Worm (Caenorhabditis elegans): ENCODE results near the gene tbx-38.
"Not testable (repeated sequence)": the region's sequence is repeated elsewhere in the genome, so short reads cannot be mapped to it uniquely, and the experiment has no call there.

Gene tbx-38

ce11 chrIII:11774508-11775000 lies 11.3 kb downstream of the tbx-38 start, which contains the start of gene immp-1 (continued):
- TF ChIP-seq xbp-1 (tag; optimal IDR thresholded peaks at IDR 0.05) (peak; percentile 75), nhr-76 (tag; optimal IDR thresholded peaks at IDR 0.05) (no peak), blmp-1 (tag; optimal IDR thresholded peaks at IDR 0.05) (peak; percentile 98), unc-98 (GFP tag; IDR thresholded peaks at IDR 0.05) (no peak), nhr-11 (tag; optimal IDR thresholded peaks at IDR 0.05) (no peak), zag-1 (tag; optimal IDR thresholded peaks at IDR 0.05) (no peak), ztf-11 (tag; optimal IDR thresholded peaks at IDR 0.05) (no peak), pax-3 (tag; optimal IDR thresholded peaks at IDR 0.05) (no peak), dpl-1 (GFP tag; optimal IDR thresholded peaks at IDR 0.05) (peak; percentile 55 to 72 (median 69)), elt-3 (tag; optimal IDR thresholded peaks at IDR 0.05) (peak in 2 of 6 experiments; percentile 25 to 29), hlh-4 (tag; optimal IDR thresholded peaks at IDR 0.05) (no peak), elt-2 (tag; optimal IDR thresholded peaks at IDR 0.05) (no peak), swsn-7 (tag; optimal IDR thresholded peaks at IDR 0.05) (no peak), nhr-12 (tag; optimal IDR thresholded peaks at IDR 0.05) (no peak), fos-1 (tag; optimal IDR thresholded peaks at IDR 0.05) (no peak), unc-86 (tag; optimal IDR thresholded peaks at IDR 0.05) (no peak), unc-30 (tag; optimal IDR thresholded peaks at IDR 0.05) (no peak), fkh-10 (GFP tag; optimal IDR thresholded peaks at IDR 0.05) (no peak), nhr-237 (tag; optimal IDR thresholded peaks at IDR 0.05) (no peak), C16A3.4 (tag; optimal IDR thresholded peaks at IDR 0.05) (peak; percentile 14), ztf-4 (tag; optimal IDR thresholded peaks at IDR 0.05) (no peak), unc-62 (GFP tag; optimal IDR thresholded peaks at IDR 0.05) (no peak)

ce11 chrIII:11773581-11773980 lies 12.3 kb downstream of the tbx-38 start, which contains the start of gene gbf-1:
gbf-1 (minus strand) TSS chrIII:11773681.
- TF ChIP-seq efl-1 (optimal IDR thresholded peaks at IDR 0.05), result not testable (repeated sequence)
- TF ChIP-seq efl-1 (GFP tag; optimal IDR thresholded peaks at IDR 0.05 in 1 of 2), result peak in 1 of 2 experiments; percentile 71

ce11 chrIII:11760634-11761033 lies 25.2 kb downstream of the tbx-38 start:
- TF ChIP-seq fkh-10 (GFP tag; optimal IDR thresholded peaks at IDR 0.05) (no peak), C16A3.4 (tag; optimal IDR thresholded peaks at IDR 0.05) (no peak), zip-4 (GFP tag; optimal IDR thresholded peaks at IDR 0.05) (no peak), jun-1 (tag; optimal IDR thresholded peaks at IDR 0.05) (no peak)

DNA sequence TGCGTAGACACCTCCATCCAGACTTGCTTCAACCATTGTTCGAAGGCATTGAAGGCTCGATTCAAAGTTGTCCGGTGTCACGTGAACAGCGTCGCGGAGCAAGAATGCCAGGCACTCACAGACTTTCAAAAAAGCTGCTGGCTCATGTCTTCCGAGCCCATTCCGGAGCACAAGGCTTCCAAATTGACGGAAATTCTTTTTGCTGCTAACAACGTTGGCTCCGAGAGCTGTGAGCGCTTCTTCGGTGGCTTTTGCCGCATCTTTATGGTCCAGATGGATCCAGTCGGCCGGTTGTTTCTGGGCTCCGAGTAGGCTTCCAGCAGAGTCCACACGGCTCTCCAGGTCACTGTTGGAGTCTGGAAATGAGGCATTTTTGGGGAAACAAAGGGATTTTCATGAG lies 28.0 kb downstream of the tbx-38 start:
- TF ChIP-seq Y116A8C.19 (tag; optimal IDR thresholded peaks at IDR 0.05; ENCODE audit: borderline replicate concordance) (no peak), ztf-4 (tag; optimal IDR thresholded peaks at IDR 0.05) (no peak), dsc-1 (tag; optimal IDR thresholded peaks at IDR 0.05) (no peak), zip-4 (GFP tag; optimal IDR thresholded peaks at IDR 0.05) (no peak), rnt-1 (tag; optimal IDR thresholded peaks at IDR 0.05) (no peak), efl-3 (GFP tag; optimal IDR thresholded peaks at IDR 0.05) (no peak), ceh-63 (GFP tag; optimal IDR thresholded peaks at IDR 0.05) (no peak), egl-13 (tag; optimal IDR thresholded peaks at IDR 0.05) (no peak), sptf-1 (tag; optimal IDR thresholded peaks at IDR 0.05) (no peak), snu-23 (GFP tag; optimal IDR thresholded peaks at IDR 0.05) (no peak), jun-1 (tag; optimal IDR thresholded peaks at IDR 0.05) (no peak), vab-15 (tag; optimal IDR thresholded peaks at IDR 0.05) (no peak), nhr-20 (tag; optimal IDR thresholded peaks at IDR 0.05) (no peak), alr-1 (tag; optimal IDR thresholded peaks at IDR 0.05; ENCODE audit: borderline replicate concordance) (no peak), C04F5.9 (tag; optimal IDR thresholded peaks at IDR 0.05) (no peak)
